Fruit fly (Drosophila melanogaster): Measurements from ENCODE around the gene Brd7-9.
A peak's percentile ranks its signal among the peaks of the same experiment; 100 is the strongest.

The Brd7-9 gene

DNA sequence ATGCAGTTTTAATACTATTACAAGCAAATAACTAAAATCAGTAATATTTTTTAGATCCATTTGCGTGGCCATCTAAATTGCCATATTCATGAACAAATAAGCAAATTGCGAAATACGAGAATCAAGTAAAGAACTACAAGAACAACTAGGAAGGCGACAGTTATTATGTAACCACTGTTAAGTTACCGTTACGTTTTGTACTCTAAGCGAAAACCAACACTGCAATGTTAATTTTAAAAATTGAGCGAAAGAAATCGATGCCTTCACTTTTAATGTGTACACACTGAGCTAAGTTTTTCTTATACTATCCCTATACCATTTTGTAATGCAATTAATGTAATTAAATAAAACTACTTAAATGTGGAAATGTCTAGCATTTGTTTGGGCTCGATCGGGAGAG, 37.7 kb downstream of the Brd7-9 start:
- TF ChIP-seq Hr78 (GFP tag; optimal IDR thresholded peaks at IDR 0.05) (no peak), br (GFP tag; optimal IDR thresholded peaks at IDR 0.05) (no peak), sv (GFP tag; optimal IDR thresholded peaks at IDR 0.05) (no peak), tai (GFP tag; optimal IDR thresholded peaks at IDR 0.05) (no peak), CG9705 (GFP tag; optimal IDR thresholded peaks at IDR 0.05) (no peak), Jra (GFP tag; optimal IDR thresholded peaks at IDR 0.05) (no peak), Hr83 (GFP tag; optimal IDR thresholded peaks at IDR 0.05; ENCODE audit: poor library complexity, severe bottlenecking) (no peak), sage (GFP tag; optimal IDR thresholded peaks at IDR 0.05) (no peak), Vsx2 (GFP tag; optimal IDR thresholded peaks at IDR 0.05; ENCODE audit: partially characterized antibody) (no peak), rgr (GFP tag; optimal IDR thresholded peaks at IDR 0.05) (no peak), GATAd (GFP tag; optimal IDR thresholded peaks at IDR 0.05) (no peak), CrebA (GFP tag; optimal IDR thresholded peaks at IDR 0.05; ENCODE audit: borderline replicate concordance) (no peak), Dfd (GFP tag; optimal IDR thresholded peaks at IDR 0.05) (no peak), fru (GFP tag; optimal IDR thresholded peaks at IDR 0.05) (no peak), psq (GFP tag; optimal IDR thresholded peaks at IDR 0.05) (no peak)

DNA sequence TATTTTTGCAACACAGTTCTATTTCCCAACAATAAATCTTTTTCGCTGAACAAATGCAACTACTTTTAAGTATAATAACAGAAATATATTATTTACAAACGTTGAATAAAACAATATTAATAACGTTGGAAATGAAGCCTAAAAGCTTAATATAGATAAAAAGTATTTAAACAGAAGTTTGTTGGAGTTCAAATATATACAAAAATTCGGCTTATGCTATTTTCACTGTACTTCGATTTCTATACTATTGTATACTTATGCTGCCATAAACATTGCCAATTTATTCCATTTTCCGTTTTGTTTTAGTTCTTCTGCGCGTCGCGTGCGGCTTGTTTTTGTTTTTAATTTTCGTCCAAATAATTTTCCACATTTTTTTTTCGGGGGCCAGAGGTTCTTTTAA, 38.2 kb downstream of the Brd7-9 start, which contains the start of gene CG7115:
TSS of gene CG7115 (plus strand) at position 301 of the 400 bp plus-strand sequence.
- TF ChIP-seq CG32264 (GFP tag; optimal IDR thresholded peaks at IDR 0.05): no peak

DNA sequence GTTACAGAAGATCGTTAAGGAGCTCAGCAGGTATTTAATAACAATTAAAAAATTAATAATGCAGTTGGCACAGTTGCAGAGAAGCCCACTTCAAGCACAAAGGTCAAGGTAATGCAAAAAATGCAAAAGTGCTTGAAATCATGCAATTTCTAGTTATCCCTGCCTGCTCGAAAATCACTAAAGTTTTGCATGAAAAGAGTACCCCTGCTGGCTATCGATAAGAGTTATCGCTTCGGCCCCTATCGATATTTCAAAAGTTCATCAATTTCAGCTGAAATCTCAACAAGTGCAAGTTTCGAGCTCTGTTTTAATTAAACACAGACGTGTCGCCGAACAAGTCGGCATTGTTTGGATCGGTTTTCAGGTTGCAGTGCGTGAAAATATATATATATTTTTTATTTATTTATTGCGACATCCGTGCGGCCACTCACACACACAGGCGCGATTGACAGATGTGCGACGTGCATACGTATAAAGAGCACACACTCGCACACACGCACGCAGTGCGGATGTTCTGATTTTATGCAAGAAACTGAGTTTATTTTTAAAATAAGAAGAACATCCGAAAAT, 38.7 kb downstream of the Brd7-9 start:
- TF ChIP-seq dl (GFP tag; optimal IDR thresholded peaks at IDR 0.05; ENCODE audit: insufficient read depth in 1 of 2, partially characterized antibody in 2 of 2) (no peak), Mio (GFP tag; optimal IDR thresholded peaks at IDR 0.05) (no peak), sage (GFP tag; optimal IDR thresholded peaks at IDR 0.05) (peak; percentile 61), jim (GFP tag; optimal IDR thresholded peaks at IDR 0.05) (no peak), Hr78 (GFP tag; optimal IDR thresholded peaks at IDR 0.05) (no peak), Hnf4 (GFP tag; optimal IDR thresholded peaks at IDR 0.05) (peak; percentile 60), lola (GFP tag; optimal IDR thresholded peaks at IDR 0.05) (no peak), dmrt93B (GFP tag; optimal IDR thresholded peaks at IDR 0.05) (no peak), Jra (GFP tag; optimal IDR thresholded peaks at IDR 0.05) (no peak), fru (GFP tag; optimal IDR thresholded peaks at IDR 0.05) (peak; percentile 51), Hr83 (GFP tag; optimal IDR thresholded peaks at IDR 0.05; ENCODE audit: poor library complexity, severe bottlenecking) (peak; percentile 57), pan (optimal IDR thresholded peaks at IDR 0.05) (no peak), tai (GFP tag; optimal IDR thresholded peaks at IDR 0.05) (no peak), GATAd (GFP tag; optimal IDR thresholded peaks at IDR 0.05) (no peak), rgr (GFP tag; optimal IDR thresholded peaks at IDR 0.05) (peak; percentile 52), usp (GFP tag; optimal IDR thresholded peaks at IDR 0.05) (no peak), CG9705 (GFP tag; optimal IDR thresholded peaks at IDR 0.05) (no peak), h (GFP tag; optimal IDR thresholded peaks at IDR 0.05) (peak; percentile 71), Dif (GFP tag; optimal IDR thresholded peaks at IDR 0.05; ENCODE audit: partially characterized antibody) (peak; percentile 45), Rel (GFP tag; optimal IDR thresholded peaks at IDR 0.05) (no peak), Rel (tag; optimal IDR thresholded peaks at IDR 0.05) (peak; percentile 32), ey (GFP tag; optimal IDR thresholded peaks at IDR 0.05) (peak; percentile 52), woc (GFP tag; optimal IDR thresholded peaks at IDR 0.05) (peak; percentile 42), CrebA (GFP tag; optimal IDR thresholded peaks at IDR 0.05; ENCODE audit: borderline replicate concordance) (no peak), sv (GFP tag; optimal IDR thresholded peaks at IDR 0.05) (peak; percentile 44), Abd-B (GFP tag; optimal IDR thresholded peaks at IDR 0.05) (no peak), psq (GFP tag; optimal IDR thresholded peaks at IDR 0.05) (peak; percentile 22), OdsH (GFP tag; optimal IDR thresholded peaks at IDR 0.05) (no peak), Vsx2 (GFP tag; optimal IDR thresholded peaks at IDR 0.05; ENCODE audit: partially characterized antibody) (peak; percentile 80), HLH106 (tag; optimal IDR thresholded peaks at IDR 0.05) (peak; percentile 41), Sp1 (GFP tag; optimal IDR thresholded peaks at IDR 0.05) (peak; percentile 49), Dfd (GFP tag; optimal IDR thresholded peaks at IDR 0.05) (no peak), Myc (optimal IDR thresholded peaks at IDR 0.05) (no peak), foxo (GFP tag; optimal IDR thresholded peaks at IDR 0.05) (peak in 1 of 2 experiments; percentile 71), brk (GFP tag; optimal IDR thresholded peaks at IDR 0.05) (no peak), dsf (GFP tag; optimal IDR thresholded peaks at IDR 0.05; ENCODE audit: borderline replicate concordance) (no peak), br (GFP tag; optimal IDR thresholded peaks at IDR 0.05) (peak; percentile 22), N (GFP tag; optimal IDR thresholded peaks at IDR 0.05) (no peak), CG32264 (GFP tag; optimal IDR thresholded peaks at IDR 0.05) (no peak)
